Worm (Caenorhabditis elegans): ENCODE measurements around the gene rpl-43.

DNA sequence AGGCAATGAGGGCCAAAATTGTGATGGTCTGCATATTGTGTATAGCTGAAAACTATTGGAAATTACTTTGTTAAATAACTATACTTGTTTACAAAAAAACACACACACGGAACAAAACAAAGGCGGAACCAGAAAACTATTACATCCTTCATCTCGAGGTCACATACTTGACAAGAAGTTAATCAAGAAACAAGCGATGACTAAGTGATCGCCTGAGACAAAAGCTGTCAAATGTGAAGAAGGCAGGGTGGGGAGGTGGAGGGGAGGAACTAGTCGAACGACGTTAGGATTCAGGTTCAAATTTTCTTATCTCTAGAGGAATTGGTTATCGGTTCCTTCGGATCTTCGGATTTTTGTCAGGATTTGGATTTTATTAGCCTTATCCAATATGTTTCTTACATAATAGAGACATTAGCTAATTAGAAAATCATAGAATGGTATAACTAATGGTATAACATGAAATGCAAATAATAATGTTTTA lies 45.9 kb upstream of the rpl-43 start, which contains the start of gene cpg-7:
- TF ChIP-seq lsy-2 (tag; optimal IDR thresholded peaks at IDR 0.05) (no peak), egl-27 (tag; optimal IDR thresholded peaks at IDR 0.05) (no peak), lin-13 (GFP tag; optimal IDR thresholded peaks at IDR 0.05) (no peak), jun-1 (tag; optimal IDR thresholded peaks at IDR 0.05) (no peak), ets-5 (GFP tag; IDR thresholded peaks at IDR 0.05) (no peak), ces-1 (GFP tag; optimal IDR thresholded peaks at IDR 0.05) (no peak), nhr-12 (tag; optimal IDR thresholded peaks at IDR 0.05) (no peak), lin-35 (GFP tag; optimal IDR thresholded peaks at IDR 0.05) (no peak)
